Fruit fly (Drosophila melanogaster) whole organism, embryonic: Measurements from ENCODE around the gene CG5390.

ENCODE experiments used
- Atf6 ChIP-seq: fragments of 200-800 bp; sonication (Bioruptor generic); IDR thresholded peaks from 2 replicates; pipeline ENCODE4 v1.3.6; 2022; ENCODE audit warnings: missing biosample characterization, missing genetic modification characterization
- BEAF-32 ChIP-seq: fragments of 200-800 bp; sonication (Bioruptor generic); optimal IDR thresholded peaks from 3 replicates; lab custom pipeline; 2017; ENCODE audit warnings: missing biosample characterization, missing genetic modification characterization, mild to moderate bottlenecking, moderate library complexity, missing genetic modification reagents
- CG10366 ChIP-seq: fragments of 200-800 bp; sonication (Bioruptor generic); IDR thresholded peaks from 2 replicates; pipeline ENCODE4 v1.3.6; 2022; ENCODE audit warnings: missing biosample characterization, missing genetic modification characterization
- CG12219 ChIP-seq: fragments of 200-800 bp; sonication (Bioruptor generic); optimal IDR thresholded peaks from 3 replicates; lab custom pipeline; 2018; ENCODE audit warnings: missing biosample characterization, mild to moderate bottlenecking, missing genetic modification characterization
- CG1233 ChIP-seq: fragments of 200-800 bp; sonication (Bioruptor generic); optimal IDR thresholded peaks from 4 replicates; lab custom pipeline; 2018; ENCODE audit warnings: missing biosample characterization, mild to moderate bottlenecking, missing genetic modification characterization
- CG12942 ChIP-seq: fragments of 200-800 bp; sonication (Bioruptor generic); optimal IDR thresholded peaks from 3 replicates; lab custom pipeline; 2016; ENCODE audit warnings: missing biosample characterization, missing genetic modification characterization
- CG15514 ChIP-seq: fragments of 200-800 bp; sonication (Bioruptor generic); optimal IDR thresholded peaks from 3 replicates; lab custom pipeline; 2017; ENCODE audit warnings: missing biosample characterization, missing genetic modification characterization, mild to moderate bottlenecking, moderate library complexity, missing genetic modification reagents
- CG16815 ChIP-seq: fragments of 200-800 bp; sonication (Bioruptor generic); optimal IDR thresholded peaks from 3 replicates; lab custom pipeline; 2017; ENCODE audit warnings: missing biosample characterization, mild to moderate bottlenecking, missing genetic modification characterization
- CG17359 ChIP-seq: fragments of 200-800 bp; sonication (Bioruptor generic); optimal IDR thresholded peaks from 3 replicates; lab custom pipeline; 2018; ENCODE audit warnings: missing biosample characterization, mild to moderate bottlenecking, missing genetic modification characterization, moderate library complexity
- CG3163 ChIP-seq: fragments of 200-800 bp; sonication (Bioruptor generic); optimal IDR thresholded peaks from 3 replicates; lab custom pipeline; 2016; ENCODE audit warnings: missing biosample characterization, missing genetic modification characterization
- CG3281 ChIP-seq: fragments of 200-800 bp; sonication (Bioruptor generic); optimal IDR thresholded peaks from 3 replicates; lab custom pipeline; 2017; ENCODE audit warnings: missing biosample characterization, mild to moderate bottlenecking, missing genetic modification characterization
- CG3847 ChIP-seq: fragments of 200-800 bp; sonication (Bioruptor generic); IDR thresholded peaks from 2 replicates; pipeline ENCODE4 v1.3.6; 2022; ENCODE audit warnings: missing biosample characterization, missing genetic modification characterization
- CG4424 ChIP-seq: fragments of 200-800 bp; sonication (Bioruptor generic); optimal IDR thresholded peaks from 3 replicates; lab custom pipeline; 2016; ENCODE audit warnings: missing biosample characterization, missing genetic modification characterization
- CG4617 ChIP-seq: fragments of 200-800 bp; sonication (Bioruptor generic); optimal IDR thresholded peaks from 3 replicates; lab custom pipeline; 2016; ENCODE audit warnings: missing biosample characterization, missing genetic modification characterization, borderline replicate concordance
- CG4707 ChIP-seq: fragments of 200-800 bp; sonication (Bioruptor generic); optimal IDR thresholded peaks from 2 replicates; lab custom pipeline; 2018; ENCODE audit warnings: missing biosample characterization, mild to moderate bottlenecking, missing genetic modification characterization, moderate library complexity
- CrebB ChIP-seq: fragments of 200-800 bp; sonication (Bioruptor generic); optimal IDR thresholded peaks from 3 replicates; lab custom pipeline; 2018; ENCODE audit warnings: missing biosample characterization, mild to moderate bottlenecking, missing genetic modification characterization
- Dref ChIP-seq: fragments of 200-800 bp; sonication (Bioruptor generic); IDR thresholded peaks from 2 replicates; pipeline ENCODE4 v1.3.6; 2022; ENCODE audit warnings: missing biosample characterization, missing genetic modification characterization
- Elba2 ChIP-seq: fragments of 200-800 bp; sonication (Bioruptor generic); optimal IDR thresholded peaks from 3 replicates; lab custom pipeline; 2016; ENCODE audit warnings: missing biosample characterization, missing genetic modification characterization
- HmgZ ChIP-seq: fragments of 200-800 bp; sonication (Bioruptor generic); optimal IDR thresholded peaks from 2 replicates; lab custom pipeline; 2018; ENCODE audit warnings: missing biosample characterization, mild to moderate bottlenecking, missing genetic modification characterization
- NC2β ChIP-seq: fragments of 200-800 bp; sonication (Bioruptor generic); optimal IDR thresholded peaks from 2 replicates; lab custom pipeline; 2016; ENCODE audit warnings: missing biosample characterization, missing genetic modification characterization
- NfI ChIP-seq: fragments of 200-800 bp; sonication (Bioruptor generic); optimal IDR thresholded peaks from 3 replicates; lab custom pipeline; 2018; ENCODE audit warnings: missing biosample characterization, mild to moderate bottlenecking, missing genetic modification characterization, moderate library complexity
- Ssrp ChIP-seq: fragments of 200-800 bp; sonication (Bioruptor generic); optimal IDR thresholded peaks from 2 replicates; lab custom pipeline; 2018; ENCODE audit warnings: missing biosample characterization, mild to moderate bottlenecking, missing genetic modification characterization, moderate library complexity
- Usf ChIP-seq: fragments of 200-800 bp; sonication (Bioruptor generic); optimal IDR thresholded peaks from 2 replicates; lab custom pipeline; 2017; ENCODE audit warnings: missing genotype, missing biosample characterization, missing genetic modification characterization
- aop ChIP-seq: fragments of 200-800 bp; sonication (Bioruptor generic); IDR thresholded peaks from 2 replicates; pipeline ENCODE4 v1.3.6; 2022; ENCODE audit warnings: missing biosample characterization, missing genetic modification characterization
- btn ChIP-seq: fragments of 200-800 bp; sonication (Bioruptor generic); optimal IDR thresholded peaks from 2 replicates; lab custom pipeline; 2016; ENCODE audit warnings: missing biosample characterization, missing genetic modification characterization
- cato ChIP-seq: fragments of 200-800 bp; sonication (Bioruptor generic); optimal IDR thresholded peaks from 2 replicates; lab custom pipeline; 2016; ENCODE audit warnings: missing biosample characterization, missing genetic modification characterization, borderline replicate concordance
- corto ChIP-seq: fragments of 200-800 bp; sonication (Bioruptor generic); optimal IDR thresholded peaks from 2 replicates; lab custom pipeline; 2016; ENCODE audit warnings: missing biosample characterization, mild to moderate bottlenecking, missing genetic modification characterization, moderate library complexity
- crc ChIP-seq: fragments of 200-800 bp; sonication (Bioruptor generic); optimal IDR thresholded peaks from 2 replicates; lab custom pipeline; 2016; ENCODE audit warnings: missing biosample characterization, missing genetic modification characterization
- fd96Cb ChIP-seq: fragments of 200-800 bp; sonication (Bioruptor generic); optimal IDR thresholded peaks from 2 replicates; lab custom pipeline; 2018; ENCODE audit warnings: missing biosample characterization, mild to moderate bottlenecking, missing genetic modification characterization, moderate library complexity
- gcm2 ChIP-seq: fragments of 200-800 bp; sonication (Bioruptor generic); optimal IDR thresholded peaks from 2 replicates; lab custom pipeline; 2016; ENCODE audit warnings: missing biosample characterization, missing genetic modification characterization
- gsb-n ChIP-seq: fragments of 200-800 bp; sonication (Bioruptor generic); optimal IDR thresholded peaks from 3 replicates; lab custom pipeline; 2018; ENCODE audit warnings: missing biosample characterization, mild to moderate bottlenecking, missing genetic modification characterization
- insv ChIP-seq, 2 experiments: fragments of 200-800 bp; sonication (Bioruptor generic); optimal IDR thresholded peaks; 3 replicates each; lab custom pipeline; 2016 to 2018; ENCODE audit warnings: missing biosample characterization in 2 of 2, missing genetic modification characterization in 2 of 2
- kah ChIP-seq: fragments of 200-800 bp; sonication (Bioruptor generic); optimal IDR thresholded peaks from 2 replicates; lab custom pipeline; 2018; ENCODE audit warnings: missing biosample characterization, mild to moderate bottlenecking, missing genetic modification characterization
- mld ChIP-seq: fragments of 200-800 bp; sonication (Bioruptor generic); IDR thresholded peaks from 3 replicates; pipeline ENCODE4 v1.3.6; 2022; ENCODE audit warnings: missing biosample characterization, missing genetic modification characterization; ENCODE audit not compliant: partially characterized antibody
- ranshi ChIP-seq: fragments of 200-800 bp; sonication (Bioruptor generic); IDR thresholded peaks from 2 replicates; pipeline ENCODE4 v1.3.6; 2022; ENCODE audit warnings: missing biosample characterization, missing genetic modification characterization
- sens ChIP-seq: fragments of 200-800 bp; sonication (Bioruptor generic); peaks from one replicate; lab custom pipeline; 2016; ENCODE audit warnings: missing biosample characterization, missing genetic modification characterization
- seq ChIP-seq: fragments of 200-800 bp; sonication (Bioruptor generic); IDR thresholded peaks from 2 replicates; pipeline ENCODE4 v1.3.6; 2022; ENCODE audit warnings: missing biosample characterization, missing genetic modification characterization
- ssp ChIP-seq: fragments of 200-800 bp; sonication (Bioruptor generic); IDR thresholded peaks from 2 replicates; pipeline ENCODE4 v1.3.6; 2022; ENCODE audit warnings: missing biosample characterization, missing genetic modification characterization
- wdn ChIP-seq: fragments of 200-800 bp; sonication (Bioruptor generic); IDR thresholded peaks from 2 replicates; pipeline ENCODE4 v1.3.6; 2022; ENCODE audit warnings: missing biosample characterization, missing genetic modification characterization

The CG5390 gene

dm6 chr2L:10292066-10292560 is 14.3 kb downstream of the CG5390 start, which contains the start of gene Ufd4 (continued):
- TF ChIP-seq CG3847 (no peak), Atf6 (GFP tag; lab: Robert Waterston, UW) (peak; percentile 78), CG4424 (GFP tag; lab: Kevin White, UChicago) (peak; percentile 74), gcm2 (GFP tag; lab: Kevin White, UChicago) (peak; percentile 56), HmgZ (tag; lab: Kevin White, UChicago) (peak; percentile 64), CG3281 (no peak), mld (GFP tag; lab: Robert Waterston, UW) (no peak), Dref (GFP tag; lab: Robert Waterston, UW) (peak; percentile 81), CG1233 (GFP tag; lab: Kevin White, UChicago) (peak; percentile 46), CrebB (tag; lab: Kevin White, UChicago) (peak; percentile 9), btn (GFP tag; lab: Kevin White, UChicago) (peak; percentile 14), BEAF-32 (GFP tag; lab: Kevin White, UChicago) (peak; percentile 55), aop (GFP tag; lab: Robert Waterston, UW) (no peak), cato (GFP tag; lab: Kevin White, UChicago) (no peak), CG16815 (GFP tag; lab: Kevin White, UChicago) (peak; percentile 0), ranshi (GFP tag; lab: Robert Waterston, UW) (no peak; the same call in 1 of the 2 replicates), CG12219 (GFP tag; lab: Kevin White, UChicago) (no peak), sens (GFP tag; lab: Kevin White, UChicago) (peak; percentile 93), ssp (no peak; the same call in 1 of the 2 replicates), wdn (GFP tag; lab: Robert Waterston, UW) (0 out of 2 replicates have a peak, but pooled peaks have one; percentile 41), NfI (GFP tag; lab: Kevin White, UChicago) (no peak), CG4617 (GFP tag; lab: Kevin White, UChicago) (peak; percentile 68), CG17359 (tag; lab: Kevin White, UChicago) (peak; percentile 73), crc (GFP tag; lab: Kevin White, UChicago) (peak; percentile 28), kah (GFP tag; lab: Kevin White, UChicago) (peak; percentile 43), corto (GFP tag; lab: Kevin White, UChicago) (peak; percentile 18), CG3163 (GFP tag; lab: Kevin White, UChicago) (peak; percentile 34), gsb-n (tag; lab: Kevin White, UChicago) (no peak), NC2β (GFP tag; lab: Kevin White, UChicago) (peak; percentile 66), CG4707 (no peak), CG12942 (GFP tag; lab: Kevin White, UChicago) (peak; percentile 7), CG15514 (GFP tag; lab: Kevin White, UChicago) (no peak), Ssrp (tag; lab: Kevin White, UChicago) (peak; percentile 68), fd96Cb (tag; lab: Kevin White, UChicago) (peak; percentile 56), Usf (no peak), CG10366 (GFP tag; lab: Robert Waterston, UW) (no peak)

DNA sequence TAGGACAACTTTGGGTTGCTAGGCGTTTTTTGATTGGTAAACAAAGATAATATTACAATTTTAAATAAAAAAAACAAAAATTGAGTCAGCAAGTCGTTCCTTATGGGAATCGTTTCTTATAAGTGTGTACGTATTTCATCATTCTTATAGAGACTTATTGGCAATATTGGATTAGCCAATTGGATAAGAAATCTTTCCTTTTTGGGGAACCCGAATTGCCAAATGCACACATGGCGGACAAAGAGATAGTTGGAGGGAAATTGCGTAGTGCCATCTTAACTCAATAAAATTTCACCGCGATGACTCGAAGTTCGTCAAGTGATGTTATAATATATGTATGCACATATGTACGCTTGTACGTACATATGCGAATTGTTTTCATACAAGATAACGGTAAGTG is 15.1 kb downstream of the CG5390 start:
- TF ChIP-seq Elba2 (GFP tag; lab: Kevin White, UChicago) (peak; percentile 100), insv (GFP tag; optimal IDR thresholded peaks at IDR 0.05; lab: Kevin White, UChicago) (peak in 1 of 2 experiments; percentile 94), seq (GFP tag; lab: Robert Waterston, UW) (no peak)
